Fruit fly (Drosophila melanogaster): ENCODE results near the gene CG6833.
A peak's percentile ranks its signal among the peaks of the same experiment; 100 is the strongest.

The CG6833 gene

DNA sequence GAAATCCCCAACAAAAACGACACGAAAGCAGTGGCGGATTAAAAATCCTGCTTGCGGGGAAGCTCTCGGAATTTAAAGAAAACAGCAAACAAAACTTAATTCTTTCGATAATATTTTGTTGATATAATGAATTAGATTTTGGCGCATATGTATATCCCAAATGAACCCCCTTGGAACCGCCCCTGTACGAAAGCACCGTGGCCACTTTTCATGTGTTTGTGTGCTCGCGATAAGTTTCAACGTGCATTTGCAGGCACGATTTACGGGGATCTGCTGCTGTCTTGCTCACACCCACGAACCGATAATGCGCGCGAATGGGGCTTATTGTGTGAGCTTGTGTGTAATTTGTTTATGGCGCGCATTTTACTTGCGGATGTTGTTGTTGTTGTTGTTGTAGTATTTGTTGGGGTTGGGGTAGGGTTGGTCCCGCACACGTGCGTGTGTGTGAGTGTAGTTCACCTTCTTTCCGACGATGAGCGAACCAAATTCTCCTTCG lies 46.0 kb upstream of the CG6833 start (continued):
- TF ChIP-seq gce (GFP tag; IDR thresholded peaks at IDR 0.05) (peak; percentile 93), Dek (tag; optimal IDR thresholded peaks at IDR 0.05) (peak; percentile 93), CG2129 (GFP tag; IDR thresholded peaks at IDR 0.05; ENCODE audit: partially characterized antibody) (no peak), GATAe (GFP tag; conservative IDR thresholded peaks at IDR 0.05) (peak; percentile 83), CG34422 (GFP tag; IDR thresholded peaks at IDR 0.05) (peak; percentile 97), Opbp (GFP tag; IDR thresholded peaks at IDR 0.05; ENCODE audit: partially characterized antibody) (peak; percentile 40; the same call in 1 of the 3 replicates), Blimp-1 (GFP tag; optimal IDR thresholded peaks at IDR 0.05) (peak; percentile 94), dimm (GFP tag; IDR thresholded peaks at IDR 0.05) (no peak; the same call in 1 of the 2 replicates), CG32767 (GFP tag; IDR thresholded peaks at IDR 0.05) (peak; percentile 93), Ssrp (tag; optimal IDR thresholded peaks at IDR 0.05) (peak; percentile 94), HLH3B (GFP tag; IDR thresholded peaks at IDR 0.05) (peak; percentile 98), Fer3 (tag; optimal IDR thresholded peaks at IDR 0.05) (peak; percentile 94), Oaz (GFP tag; IDR thresholded peaks at IDR 0.05) (peak; percentile 94), bowl (GFP tag; IDR thresholded peaks at IDR 0.05) (peak; percentile 93), CG12236 (GFP tag; optimal IDR thresholded peaks at IDR 0.05) (peak; percentile 88), CG16863 (GFP tag; optimal IDR thresholded peaks at IDR 0.05) (peak; percentile 97), Bgb (GFP tag; IDR thresholded peaks at IDR 0.05; ENCODE audit: partially characterized antibody) (peak; percentile 55; the same call in 1 of the 2 replicates), CG34376 (GFP tag; optimal IDR thresholded peaks at IDR 0.05) (peak; percentile 92), cwo (GFP tag; optimal IDR thresholded peaks at IDR 0.05) (peak; percentile 91), gt (GFP tag; IDR thresholded peaks at IDR 0.05) (peak; percentile 78), HLH4C (GFP tag; IDR thresholded peaks at IDR 0.05; ENCODE audit: partially characterized antibody) (no peak), CG13123 (GFP tag; optimal IDR thresholded peaks at IDR 0.05) (peak; percentile 90), ash1 (GFP tag; optimal IDR thresholded peaks at IDR 0.05) (peak; percentile 34), kni (GFP tag; optimal IDR thresholded peaks at IDR 0.05) (peak; percentile 88), Stat92E (GFP tag; optimal IDR thresholded peaks at IDR 0.05) (peak in 1 of 3 experiments; percentile 51), fu2 (GFP tag; optimal IDR thresholded peaks at IDR 0.05) (peak; percentile 93), Sox100B (GFP tag; optimal IDR thresholded peaks at IDR 0.05) (peak; percentile 93), CG10321 (GFP tag; IDR thresholded peaks at IDR 0.05) (peak; percentile 86), CG10654 (GFP tag; optimal IDR thresholded peaks at IDR 0.05) (peak; percentile 94), btn (GFP tag; optimal IDR thresholded peaks at IDR 0.05) (peak; percentile 80), CG16813 (GFP tag; IDR thresholded peaks at IDR 0.05; ENCODE audit: partially characterized antibody) (no peak), CG3847 (GFP tag; IDR thresholded peaks at IDR 0.05) (peak; percentile 93), CG12299 (tag; optimal IDR thresholded peaks at IDR 0.05) (peak; percentile 89), wor (GFP tag; IDR thresholded peaks at IDR 0.05) (peak; percentile 93), zfh1 (GFP tag; IDR thresholded peaks at IDR 0.05) (peak; percentile 94), BEAF-32 (GFP tag; optimal IDR thresholded peaks at IDR 0.05) (peak; percentile 23), ERR (GFP tag; optimal IDR thresholded peaks at IDR 0.05) (peak; percentile 94), CG17359 (tag; optimal IDR thresholded peaks at IDR 0.05) (peak; percentile 100), ase (GFP tag; IDR thresholded peaks at IDR 0.05) (peak; percentile 90), otp (GFP tag; IDR thresholded peaks at IDR 0.05) (peak; percentile 96), Dbx (GFP tag; IDR thresholded peaks at IDR 0.05) (peak; percentile 94), CrebB (tag; optimal IDR thresholded peaks at IDR 0.05) (peak; percentile 87), CG3838 (GFP tag; optimal IDR thresholded peaks at IDR 0.05) (peak; percentile 82), CG8359 (GFP tag; optimal IDR thresholded peaks at IDR 0.05; ENCODE audit: borderline replicate concordance) (peak; percentile 82), inv (GFP tag; IDR thresholded peaks at IDR 0.05; ENCODE audit: partially characterized antibody) (peak; percentile 39; the same call in 1 of the 2 replicates), Hsf (GFP tag; optimal IDR thresholded peaks at IDR 0.05) (peak; percentile 96), Dll (GFP tag; IDR thresholded peaks at IDR 0.05; ENCODE audit: partially characterized antibody) (no peak), CG10543 (GFP tag; optimal IDR thresholded peaks at IDR 0.05) (peak; percentile 93), CG9609 (GFP tag; optimal IDR thresholded peaks at IDR 0.05) (peak; percentile 96)

All from whole organism, embryonic.